Worm (Caenorhabditis elegans): Measurements from ENCODE around the gene mix-1.

The mix-1 gene

DNA sequence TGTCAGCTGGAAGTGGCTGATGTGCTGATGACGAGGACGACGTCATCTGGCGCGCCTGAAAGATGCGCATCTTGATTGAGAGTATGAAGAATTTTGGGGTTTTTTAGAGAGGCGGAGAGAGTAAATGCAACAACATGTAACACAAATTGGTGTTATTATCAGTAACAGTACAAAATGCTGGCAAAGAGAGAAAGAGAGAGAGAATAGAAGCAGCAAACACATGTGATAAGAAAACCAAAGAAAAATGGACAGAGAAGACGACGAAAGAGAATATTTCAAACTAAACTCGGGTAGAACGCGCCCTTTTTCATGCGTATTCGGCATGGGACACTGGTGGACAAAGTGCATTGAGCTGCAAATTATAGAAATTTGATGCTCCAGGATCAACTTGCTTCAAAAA, 36.8 kb downstream of the mix-1 start, which contains the start of gene M106.3:
Gene M106.3, minus strand, starts transcription at position 70 of the 400 bp plus-strand sequence.
- TF ChIP-seq C06A6.2 (GFP tag; conservative IDR thresholded peaks at IDR 0.05) (no peak), lin-35 (GFP tag; optimal IDR thresholded peaks at IDR 0.05) (no peak), lin-40 (tag; optimal IDR thresholded peaks at IDR 0.05) (no peak), madf-3 (GFP tag; IDR thresholded peaks at IDR 0.05) (no peak), attf-6 (GFP tag; IDR thresholded peaks at IDR 0.05) (no peak), bed-1 (GFP tag; IDR thresholded peaks at IDR 0.05) (no peak), cebp-1 (GFP tag; IDR thresholded peaks at IDR 0.05) (no peak), cebp-1 (tag; optimal IDR thresholded peaks at IDR 0.05) (peak; percentile 41), Y67H2A.10 (GFP tag; conservative IDR thresholded peaks at IDR 0.05) (no peak), dox-1 (GFP tag; IDR thresholded peaks at IDR 0.05) (peak; percentile 61; the same call in 1 of the 2 replicates), F39B2.1 (GFP tag; IDR thresholded peaks at IDR 0.05) (no peak), B0019.2 (GFP tag; conservative IDR thresholded peaks at IDR 0.05) (no peak), lsl-1 (GFP tag; optimal IDR thresholded peaks at IDR 0.05) (no peak), nfya-2 (GFP tag; IDR thresholded peaks at IDR 0.05) (no peak), hrde-1 (tag; optimal IDR thresholded peaks at IDR 0.05; ENCODE audit: borderline replicate concordance) (no peak), Y56A3A.18 (GFP tag; IDR thresholded peaks at IDR 0.05) (no peak), ceh-40 (GFP tag; IDR thresholded peaks at IDR 0.05) (no peak), ceh-79 (tag; optimal IDR thresholded peaks at IDR 0.05) (no peak), nhr-120 (GFP tag; IDR thresholded peaks at IDR 0.05) (no peak), ztf-28 (GFP tag; IDR thresholded peaks at IDR 0.05) (no peak), B0261.1 (tag; optimal IDR thresholded peaks at IDR 0.05) (no peak), nhr-80 (tag; optimal IDR thresholded peaks at IDR 0.05) (peak; percentile 94), gei-17 (GFP tag; optimal IDR thresholded peaks at IDR 0.05) (no peak), attf-5 (GFP tag; optimal IDR thresholded peaks at IDR 0.05) (peak; percentile 7), cebp-2 (GFP tag; IDR thresholded peaks at IDR 0.05) (no peak), madf-8 (GFP tag; conservative IDR thresholded peaks at IDR 0.05) (no peak), atf-7 (tag; optimal IDR thresholded peaks at IDR 0.05) (peak; percentile 11), snpc-4 (GFP tag; optimal IDR thresholded peaks at IDR 0.05) (no peak), snpc-4 (tag; optimal IDR thresholded peaks at IDR 0.05) (no peak), die-1 (tag; optimal IDR thresholded peaks at IDR 0.05) (no peak), madf-6 (GFP tag; IDR thresholded peaks at IDR 0.05) (no peak), F37B4.10 (GFP tag; IDR thresholded peaks at IDR 0.05) (no peak), athp-1 (tag; optimal IDR thresholded peaks at IDR 0.05) (no peak), tbx-9 (tag; optimal IDR thresholded peaks at IDR 0.05; ENCODE audit: borderline replicate concordance) (no peak), dpff-1 (tag; optimal IDR thresholded peaks at IDR 0.05) (no peak), bed-2 (GFP tag; IDR thresholded peaks at IDR 0.05) (no peak), nhr-179 (tag; optimal IDR thresholded peaks at IDR 0.05) (no peak), F33H1.4 (GFP tag; IDR thresholded peaks at IDR 0.05) (no peak), ztf-22 (GFP tag; optimal IDR thresholded peaks at IDR 0.05) (no peak)

DNA sequence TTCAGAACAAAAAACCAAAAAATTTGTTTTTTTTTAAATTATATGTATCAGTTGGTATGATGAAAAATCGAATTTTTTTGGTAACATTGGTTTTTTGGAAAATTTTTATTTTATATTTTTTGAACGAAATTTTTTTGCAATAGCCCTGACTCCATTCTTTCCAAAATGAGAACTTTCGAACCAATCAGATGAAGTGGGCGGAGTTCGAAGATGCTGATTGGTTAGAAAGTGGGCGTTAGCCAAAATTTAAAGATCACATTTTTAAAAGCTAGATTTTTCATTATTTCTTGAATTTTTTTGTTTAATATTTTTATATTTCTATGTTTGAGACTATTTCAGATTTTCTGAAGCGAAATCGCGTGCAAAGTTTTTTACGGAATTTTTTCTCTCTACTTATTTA, 37.3 kb downstream of the mix-1 start:
- no peak for TF ChIP-seq C17E4.6 (GFP tag; IDR thresholded peaks at IDR 0.05)
- TF ChIP-seq nfyb-1 (GFP tag; IDR thresholded peaks at IDR 0.05), result peak; percentile 80

Measured in whole organism, young adult.